Fruit fly (Drosophila melanogaster): ENCODE measurements around the gene Hr4.

DNA sequence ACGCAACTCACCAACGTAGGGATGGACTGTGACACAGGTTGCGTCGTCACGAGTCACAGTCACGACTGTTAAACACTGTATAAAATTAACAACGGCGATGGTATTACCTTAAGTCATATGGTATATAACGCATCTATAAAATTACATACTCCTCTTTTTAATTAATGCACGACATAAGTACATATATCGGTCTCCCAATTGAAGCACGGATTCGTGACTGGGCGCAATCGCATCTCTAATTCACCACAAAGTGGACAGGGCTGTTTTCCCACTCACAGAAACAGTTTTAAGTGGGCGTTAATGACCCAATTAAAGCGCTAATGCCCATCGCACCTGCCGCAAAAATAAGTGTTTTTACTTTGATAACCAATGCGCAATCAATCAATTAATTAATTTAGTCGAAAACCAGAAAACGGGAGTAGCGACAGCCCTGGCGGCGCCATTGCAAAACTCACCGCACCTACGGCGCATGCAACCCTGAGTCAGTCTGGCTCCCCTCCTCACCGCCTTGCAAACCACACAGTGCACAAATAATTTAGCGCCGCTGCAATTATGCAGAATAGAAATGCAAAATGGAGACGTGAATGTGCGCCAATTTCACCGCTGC, 99.7 kb downstream of the Hr4 start, which contains the start of gene CG4313:
- TF ChIP-seq CTCF (optimal IDR thresholded peaks at IDR 0.05): peak in 1 of 2 experiments; percentile 26
- TF ChIP-seq CG8478 (optimal IDR thresholded peaks at IDR 0.05): no peak

Measured in S2 (cell line).